Worm (Caenorhabditis elegans) whole organism, L3 larva: Measurements from ENCODE around the gene ilys-6.

Source experiments
- elt-1 ChIP-seq: fragments of 150-350 bp; optimal IDR thresholded peaks from 2 replicates; lab custom pipeline; 2014; ENCODE audit warnings: missing biosample characterization, missing genetic modification characterization
- nfya-1 ChIP-seq: sonication (generic microtip); optimal IDR thresholded peaks from 2 replicates; lab custom pipeline; 2017; ENCODE audit warnings: missing genetic modification characterization, mild to moderate bottlenecking, missing compliant biosample characterization, antibody characterized with exemption, moderate library complexity; ENCODE audit not compliant: insufficient read depth

DNA sequence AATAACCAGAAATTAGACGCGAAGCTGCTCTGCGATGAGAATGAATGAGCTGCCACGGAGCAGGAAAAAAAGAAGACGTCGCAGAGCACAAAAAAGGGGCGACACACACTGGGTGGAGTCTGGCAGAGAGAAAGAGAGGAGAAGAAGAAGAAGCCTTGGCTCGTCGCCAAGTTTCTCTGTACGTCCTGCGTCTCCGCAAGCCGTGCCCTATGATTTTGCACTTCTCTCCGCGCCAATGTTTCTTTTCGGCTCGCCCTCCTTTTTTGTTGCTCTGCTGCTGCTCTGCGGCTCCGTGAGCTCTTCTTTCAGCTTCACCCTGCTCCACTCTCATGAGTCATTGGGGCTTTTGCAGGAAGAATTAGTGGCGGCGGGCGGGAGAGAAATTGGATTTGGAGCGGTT lies 28.6 kb downstream of the ilys-6 start, which contains the start of gene hlh-30:
- no peak for TF ChIP-seq elt-1 (tag; lab: Kevin White, UChicago)
- peak; percentile 73 for TF ChIP-seq nfya-1
